Fruit fly (Drosophila melanogaster): ENCODE data around the gene LysX.

LysX gene

DNA sequence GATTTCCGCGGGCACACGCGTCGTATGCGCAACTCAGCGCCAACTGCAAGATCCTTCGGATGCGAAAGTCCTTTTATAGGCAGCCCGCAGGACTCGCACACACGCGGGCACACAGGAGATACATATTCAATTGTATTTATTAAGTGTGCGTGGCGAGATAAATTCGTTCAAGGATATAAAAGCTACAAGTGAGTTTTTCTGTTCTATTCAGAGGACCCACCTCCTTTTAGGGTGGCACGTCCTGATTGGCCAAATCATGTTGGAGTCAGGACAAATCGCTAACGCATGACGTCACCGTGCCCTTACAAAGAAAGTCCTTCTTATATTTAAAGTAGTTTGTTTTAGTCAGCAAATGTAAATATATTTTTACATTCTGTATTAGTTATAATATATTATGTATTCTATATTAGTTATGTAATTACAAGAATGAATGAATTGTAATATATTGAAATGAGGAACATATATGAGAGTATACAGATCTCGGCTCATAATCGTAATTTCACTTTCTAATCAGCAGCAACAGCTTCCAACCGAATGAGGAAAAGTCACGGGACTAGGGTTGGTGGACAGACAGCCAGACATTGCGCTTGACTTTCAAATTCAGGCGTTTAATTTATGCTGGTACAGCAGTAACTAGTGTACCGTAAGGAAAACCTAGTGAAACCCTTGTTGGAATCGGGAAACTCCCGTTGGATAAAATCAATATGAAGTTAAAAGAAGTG is 1.8 kb downstream of the LysX start, which contains the start of gene Trhn (continued):
- TF ChIP-seq CG31441 (GFP tag; IDR thresholded peaks at IDR 0.05) (0 out of 2 replicates have a peak, but pooled peaks have one; percentile 23), run (tag; optimal IDR thresholded peaks at IDR 0.05) (no peak), Meics (GFP tag; optimal IDR thresholded peaks at IDR 0.05) (peak; percentile 31), pros (GFP tag; optimal IDR thresholded peaks at IDR 0.05) (no peak), Hr51 (GFP tag; optimal IDR thresholded peaks at IDR 0.05) (peak in 1 of 2 experiments; percentile 41), CG18262 (tag; optimal IDR thresholded peaks at IDR 0.05) (no peak), Fer3 (tag; optimal IDR thresholded peaks at IDR 0.05) (peak; percentile 21), tap (tag; optimal IDR thresholded peaks at IDR 0.05) (peak; percentile 18), C15 (GFP tag; IDR thresholded peaks at IDR 0.05) (no peak), CG17359 (tag; optimal IDR thresholded peaks at IDR 0.05) (peak; percentile 36), CG2712 (tag; optimal IDR thresholded peaks at IDR 0.05) (peak; percentile 34), CG12391 (tag; optimal IDR thresholded peaks at IDR 0.05) (peak; percentile 4), lab (GFP tag; optimal IDR thresholded peaks at IDR 0.05) (peak; percentile 57), GATAe (GFP tag; conservative IDR thresholded peaks at IDR 0.05) (no peak), dmrt99B (tag; optimal IDR thresholded peaks at IDR 0.05) (peak; percentile 47), CG15269 (tag; optimal IDR thresholded peaks at IDR 0.05) (peak; percentile 7), Fer1 (GFP tag; optimal IDR thresholded peaks at IDR 0.05) (peak; percentile 38), CoRest (tag; optimal IDR thresholded peaks at IDR 0.05) (peak; percentile 10), Blimp-1 (GFP tag; optimal IDR thresholded peaks at IDR 0.05) (peak; percentile 11), grau (tag; optimal IDR thresholded peaks at IDR 0.05) (peak; percentile 25), CG11504 (tag; optimal IDR thresholded peaks at IDR 0.05) (peak; percentile 53), Rfx (GFP tag; IDR thresholded peaks at IDR 0.05) (no peak; the same call in 1 of the 2 replicates), Neu2 (GFP tag; optimal IDR thresholded peaks at IDR 0.05; ENCODE audit: borderline replicate concordance) (no peak)

DNA sequence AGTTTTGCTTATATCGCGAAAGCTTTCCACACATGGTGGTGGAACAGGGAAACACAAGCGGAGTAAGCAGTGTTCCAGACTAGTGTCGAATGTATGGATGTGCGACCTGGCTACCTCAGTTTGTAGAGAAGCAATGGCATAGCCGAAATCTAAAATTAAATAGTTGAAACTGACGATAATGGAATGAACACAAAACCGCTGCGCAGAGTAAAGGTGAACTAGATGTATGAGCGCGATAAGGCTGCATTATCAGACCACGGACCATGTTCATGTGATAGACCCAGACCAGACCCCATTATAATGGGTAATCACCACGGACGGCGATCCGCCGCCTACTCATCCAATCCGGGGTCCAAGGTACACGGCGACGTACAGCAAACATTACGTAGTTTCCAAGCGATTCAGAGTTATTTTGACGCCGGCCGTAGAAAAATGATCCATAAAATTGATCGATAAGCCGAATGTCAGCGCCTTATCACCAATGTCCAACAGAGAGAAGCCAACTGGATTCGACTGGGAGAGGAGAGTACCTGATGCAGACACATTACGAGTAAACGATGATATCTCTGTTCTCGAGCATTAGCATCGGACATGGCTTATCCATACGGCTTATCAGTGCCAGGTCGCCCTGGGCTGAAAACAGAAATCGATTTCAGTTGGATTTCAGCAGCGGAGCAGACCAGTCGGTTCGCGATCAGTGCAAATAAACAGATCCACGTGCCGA is 6.0 kb downstream of the LysX start, which contains the start of gene CG13912:
CG13912 (plus strand) TSS at position 653 of the 724 bp plus-strand sequence.
- TF ChIP-seq CG12104 (GFP tag; optimal IDR thresholded peaks at IDR 0.05) (no peak), p53 (GFP tag; optimal IDR thresholded peaks at IDR 0.05) (no peak), bowl (GFP tag; IDR thresholded peaks at IDR 0.05) (0 out of 2 replicates have a peak, but pooled peaks have one; percentile 12), tna (GFP tag; IDR thresholded peaks at IDR 0.05; ENCODE audit: partially characterized antibody) (no peak), Bgb (GFP tag; IDR thresholded peaks at IDR 0.05; ENCODE audit: partially characterized antibody) (peak; percentile 64), GATAe (GFP tag; conservative IDR thresholded peaks at IDR 0.05) (peak; percentile 49), run (tag; optimal IDR thresholded peaks at IDR 0.05) (peak; percentile 14), CG15696 (tag; optimal IDR thresholded peaks at IDR 0.05) (no peak), CG15269 (tag; optimal IDR thresholded peaks at IDR 0.05) (no peak), CG7372 (GFP tag; IDR thresholded peaks at IDR 0.05) (no peak), mld (GFP tag; IDR thresholded peaks at IDR 0.05; ENCODE audit: partially characterized antibody) (no peak), Dad (GFP tag; optimal IDR thresholded peaks at IDR 0.05) (no peak), CG12744 (GFP tag; optimal IDR thresholded peaks at IDR 0.05) (no peak), crc (GFP tag; optimal IDR thresholded peaks at IDR 0.05) (no peak), Asciz (GFP tag; optimal IDR thresholded peaks at IDR 0.05) (no peak), CG13287 (GFP tag; IDR thresholded peaks at IDR 0.05; ENCODE audit: partially characterized antibody) (peak; percentile 23; the same call in 1 of the 2 replicates), CTCF (GFP tag; optimal IDR thresholded peaks at IDR 0.05) (peak; percentile 86), sens (GFP tag) (peak; percentile 3), E2f2 (GFP tag; IDR thresholded peaks at IDR 0.05) (no peak), CG12236 (GFP tag; optimal IDR thresholded peaks at IDR 0.05) (no peak), CG13123 (GFP tag; optimal IDR thresholded peaks at IDR 0.05) (no peak), kni (GFP tag; optimal IDR thresholded peaks at IDR 0.05) (peak; percentile 64), zen (tag; optimal IDR thresholded peaks at IDR 0.05) (no peak), CG8089 (GFP tag; optimal IDR thresholded peaks at IDR 0.05) (no peak), stc (GFP tag; IDR thresholded peaks at IDR 0.05) (no peak), z (GFP tag; IDR thresholded peaks at IDR 0.05) (no peak), rib (GFP tag; IDR thresholded peaks at IDR 0.05) (no peak)
